Fruit fly (Drosophila melanogaster) whole organism, prepupa: ENCODE results near the gene CG17107.

ENCODE experiments used
- Blimp-1 ChIP-seq: fragments of 200-800 bp; sonication (Bioruptor generic); optimal IDR thresholded peaks from 3 replicates; lab custom pipeline; 2017; ENCODE audit warnings: missing biosample characterization, missing genetic modification characterization, mild to moderate bottlenecking, moderate library complexity, missing genetic modification reagents
- CG10631 ChIP-seq: fragments of 200-800 bp; sonication (Bioruptor generic); optimal IDR thresholded peaks from 2 replicates; lab custom pipeline; 2016; ENCODE audit warnings: missing biosample characterization, missing genetic modification characterization
- CG10669 ChIP-seq: fragments of 200-800 bp; sonication (Bioruptor generic); optimal IDR thresholded peaks from 3 replicates; lab custom pipeline; 2018; ENCODE audit warnings: missing biosample characterization, mild to moderate bottlenecking, missing genetic modification characterization, moderate library complexity
- CG15336 ChIP-seq: fragments of 200-800 bp; sonication (Bioruptor generic); IDR thresholded peaks from 2 replicates; pipeline ENCODE4 v1.3.6; 2022; ENCODE audit warnings: missing biosample characterization, missing genetic modification characterization
- CG32006 ChIP-seq: fragments of 200-800 bp; sonication (Bioruptor generic); optimal IDR thresholded peaks from 3 replicates; lab custom pipeline; 2017; ENCODE audit warnings: missing biosample characterization, mild to moderate bottlenecking, missing genetic modification characterization
- CG3919 ChIP-seq: fragments of 200-800 bp; sonication (Bioruptor generic); optimal IDR thresholded peaks from 3 replicates; lab custom pipeline; 2016; ENCODE audit warnings: missing biosample characterization, missing genetic modification characterization
- CG4318 ChIP-seq: fragments of 200-800 bp; sonication (Bioruptor generic); optimal IDR thresholded peaks from 3 replicates; lab custom pipeline; 2017; ENCODE audit warnings: missing biosample characterization, mild to moderate bottlenecking, missing genetic modification characterization
- CG6163 ChIP-seq: fragments of 200-800 bp; sonication (Bioruptor generic); IDR thresholded peaks from 3 replicates; pipeline ENCODE4 v1.3.6; 2022; ENCODE audit warnings: missing biosample characterization, missing genetic modification characterization
- CG6276 ChIP-seq: fragments of 200-800 bp; sonication (Bioruptor generic); optimal IDR thresholded peaks from 2 replicates; lab custom pipeline; 2017; ENCODE audit warnings: missing biosample characterization, mild to moderate bottlenecking, missing genetic modification characterization
- CG6792 ChIP-seq: fragments of 200-800 bp; sonication (Bioruptor generic); optimal IDR thresholded peaks from 3 replicates; lab custom pipeline; 2016; ENCODE audit warnings: missing biosample characterization, missing genetic modification characterization
- CG6808 ChIP-seq: fragments of 200-800 bp; sonication (Bioruptor generic); optimal IDR thresholded peaks from 3 replicates; lab custom pipeline; 2017; ENCODE audit warnings: missing biosample characterization, missing genetic modification characterization, mild to moderate bottlenecking, moderate library complexity, missing genetic modification reagents
- CG6854 ChIP-seq: fragments of 200-800 bp; sonication (Bioruptor generic); optimal IDR thresholded peaks from 2 replicates; lab custom pipeline; 2017; ENCODE audit warnings: missing biosample characterization, mild to moderate bottlenecking, missing genetic modification characterization
- CG9139 ChIP-seq: fragments of 200-800 bp; sonication (Bioruptor generic); optimal IDR thresholded peaks from 3 replicates; lab custom pipeline; 2017; ENCODE audit warnings: missing biosample characterization, mild to moderate bottlenecking, missing genetic modification characterization
- Eip93F ChIP-seq: fragments of 200-800 bp; sonication (Bioruptor generic); optimal IDR thresholded peaks from 2 replicates; lab custom pipeline; 2016; ENCODE audit warnings: missing biosample characterization, mild to moderate bottlenecking, missing genetic modification characterization
- Ets96B ChIP-seq: fragments of 200-800 bp; optimal IDR thresholded peaks from 2 replicates; lab custom pipeline; 2019; ENCODE audit warnings: missing biosample characterization, mild to moderate bottlenecking, missing genetic modification characterization, moderate library complexity
- Hr38 ChIP-seq: sonication (Bioruptor generic); optimal IDR thresholded peaks from 2 replicates; lab custom pipeline; 2016; ENCODE audit warnings: missing biosample characterization, missing genetic modification characterization
- Hr4 ChIP-seq: fragments of 200-800 bp; sonication (Bioruptor generic); optimal IDR thresholded peaks from 3 replicates; lab custom pipeline; 2016; ENCODE audit warnings: missing biosample characterization, missing genetic modification characterization
- Lpt ChIP-seq: fragments of 200-800 bp; sonication (Bioruptor generic); optimal IDR thresholded peaks from 3 replicates; lab custom pipeline; 2016; ENCODE audit warnings: missing biosample characterization, missing genetic modification characterization
- OdsH ChIP-seq: fragments of 200-800 bp; sonication (Bioruptor generic); optimal IDR thresholded peaks from 3 replicates; lab custom pipeline; 2016; ENCODE audit warnings: missing biosample characterization, missing genetic modification characterization
- Smox ChIP-seq: fragments of 200-800 bp; sonication (Bioruptor generic); optimal IDR thresholded peaks from 3 replicates; lab custom pipeline; 2016; ENCODE audit warnings: missing biosample characterization, missing genetic modification characterization
- Sox102F ChIP-seq: fragments of 200-800 bp; sonication (Bioruptor generic); optimal IDR thresholded peaks from 2 replicates; lab custom pipeline; 2016; ENCODE audit warnings: missing biosample characterization, mild to moderate bottlenecking, missing genetic modification characterization
- acj6 ChIP-seq: fragments of 200-800 bp; sonication (Bioruptor generic); optimal IDR thresholded peaks from 3 replicates; lab custom pipeline; 2016; ENCODE audit warnings: missing biosample characterization, missing genetic modification characterization
- dac ChIP-seq: fragments of 200-800 bp; sonication (Bioruptor generic); optimal IDR thresholded peaks from 2 replicates; lab custom pipeline; 2017; ENCODE audit warnings: missing biosample characterization, mild to moderate bottlenecking, missing genetic modification characterization
- dsx ChIP-seq: fragments of 200-800 bp; optimal IDR thresholded peaks from 3 replicates; lab custom pipeline; 2019; ENCODE audit warnings: missing biosample characterization, mild to moderate bottlenecking, missing genetic modification characterization, moderate library complexity; ENCODE audit not compliant: poor library complexity, severe bottlenecking
- fd59A ChIP-seq: fragments of 200-800 bp; sonication (Bioruptor generic); optimal IDR thresholded peaks from 2 replicates; lab custom pipeline; 2017; ENCODE audit warnings: missing biosample characterization, mild to moderate bottlenecking, missing genetic modification characterization, missing genetic modification reagents
- fd85E ChIP-seq: fragments of 200-800 bp; sonication (Bioruptor generic); optimal IDR thresholded peaks from 3 replicates; lab custom pipeline; 2016; ENCODE audit warnings: missing biosample characterization, missing genetic modification characterization
- lz ChIP-seq: fragments of 200-800 bp; sonication (Bioruptor generic); optimal IDR thresholded peaks from 3 replicates; lab custom pipeline; 2016; ENCODE audit warnings: missing biosample characterization, missing genetic modification characterization
- pdm3 ChIP-seq: fragments of 200-800 bp; sonication (Bioruptor generic); optimal IDR thresholded peaks from 3 replicates; lab custom pipeline; 2016; ENCODE audit warnings: missing biosample characterization, missing genetic modification characterization
- salr ChIP-seq, 2 experiments: fragments of 200-800 bp; sonication (Bioruptor generic); optimal IDR thresholded peaks; 3 replicates each; lab custom pipeline; 2016 to 2018; ENCODE audit warnings: missing biosample characterization in 2 of 2, missing genetic modification characterization in 2 of 2, mild to moderate bottlenecking in 1 of 2
- spab ChIP-seq: fragments of 200-800 bp; sonication (Bioruptor generic); optimal IDR thresholded peaks from 2 replicates; lab custom pipeline; 2017; ENCODE audit warnings: missing biosample characterization, mild to moderate bottlenecking, missing genetic modification characterization, missing genetic modification reagents
- ss ChIP-seq, 2 experiments: fragments of 200-800 bp; sonication (Bioruptor generic); optimal IDR thresholded peaks; 2 replicates in 1 of 2; 3 replicates in 1 of 2; lab custom pipeline; 2017 to 2018; ENCODE audit warnings: mild to moderate bottlenecking in 2 of 2, missing biosample characterization in 2 of 2, missing genetic modification characterization in 2 of 2, moderate library complexity in 1 of 2
- svp ChIP-seq: fragments of 200-800 bp; sonication (Bioruptor generic); peaks from one replicate; lab custom pipeline; 2016; ENCODE audit warnings: missing biosample characterization, missing genetic modification characterization
- topi ChIP-seq: fragments of 200-800 bp; sonication (Bioruptor generic); optimal IDR thresholded peaks from 3 replicates; lab custom pipeline; 2016; ENCODE audit warnings: missing biosample characterization, missing genetic modification characterization
- vri ChIP-seq: fragments of 200-800 bp; sonication (Bioruptor generic); optimal IDR thresholded peaks from 3 replicates; lab custom pipeline; 2016; ENCODE audit warnings: missing biosample characterization, mild to moderate bottlenecking, missing genetic modification characterization

Gene CG17107

DNA sequence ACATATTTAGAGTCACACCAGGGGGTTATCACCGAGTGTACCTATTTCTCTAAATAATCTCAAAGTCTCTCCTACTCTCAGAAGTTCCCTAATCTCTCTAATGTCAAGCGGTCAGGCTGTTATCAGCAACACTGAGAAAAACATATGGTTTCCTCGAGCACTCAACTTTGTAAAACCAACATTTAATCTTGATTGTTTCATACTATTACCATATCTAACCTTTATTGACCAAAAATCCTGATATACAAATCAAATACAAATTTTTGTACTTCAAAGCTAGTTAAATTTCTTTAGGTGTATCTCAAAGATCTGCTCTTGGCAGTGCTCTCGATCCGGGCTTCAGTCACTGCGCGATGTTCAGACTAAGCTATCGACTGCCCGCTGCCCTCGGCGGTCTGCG, 21.6 kb downstream of the CG17107 start, which contains the start of gene CG6415 (continued):
- no peak for TF ChIP-seq CG9139 (GFP tag; lab: Kevin White, UChicago)
- TF ChIP-seq CG4318 (GFP tag; lab: Kevin White, UChicago) = peak; percentile 48
- no peak for TF ChIP-seq dsx (GFP tag; lab: Kevin White, UChicago)
- TF ChIP-seq acj6 (GFP tag; lab: Kevin White, UChicago) = peak; percentile 27
- TF ChIP-seq Blimp-1 (GFP tag; lab: Kevin White, UChicago) = no peak
- peak; percentile 38 for TF ChIP-seq OdsH (GFP tag; lab: Kevin White, UChicago)
- peak; percentile 28 for TF ChIP-seq topi (GFP tag; lab: Kevin White, UChicago)
- peak; percentile 63 for TF ChIP-seq CG6276 (GFP tag; lab: Kevin White, UChicago)
- peak; percentile 71 for TF ChIP-seq CG15336
- no peak for TF ChIP-seq fd85E (GFP tag; lab: Kevin White, UChicago)

DNA sequence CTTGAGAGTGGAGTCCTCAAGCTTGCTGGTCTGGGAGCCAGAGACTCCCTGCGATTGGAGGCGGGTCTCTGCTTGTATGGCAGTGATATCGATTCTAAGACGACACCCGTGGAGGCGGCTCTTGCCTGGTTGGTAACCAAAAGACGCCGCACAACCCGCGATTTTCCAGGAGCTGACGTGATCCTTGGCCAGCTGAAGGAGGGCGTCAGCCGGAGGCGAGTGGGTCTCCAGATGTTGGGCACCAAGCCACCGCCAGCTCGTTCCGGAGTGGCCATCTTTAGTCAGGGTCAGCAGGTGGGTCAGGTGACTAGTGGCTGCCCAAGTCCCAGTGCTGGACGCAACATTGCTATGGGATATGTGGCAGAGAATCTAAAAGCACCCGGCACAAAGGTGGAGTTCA, 22.7 kb downstream of the CG17107 start:
- TF ChIP-seq pdm3 (GFP tag; lab: Kevin White, UChicago) = no peak
- TF ChIP-seq Hr38 = no peak
- TF ChIP-seq CG6808 (GFP tag; lab: Kevin White, UChicago) = no peak
- no peak for TF ChIP-seq CG6854 (GFP tag; lab: Kevin White, UChicago)
- no peak for TF ChIP-seq Smox (GFP tag; lab: Kevin White, UChicago)
- no peak for TF ChIP-seq CG10669 (GFP tag; lab: Kevin White, UChicago)
- TF ChIP-seq Hr4 (GFP tag; lab: Kevin White, UChicago) = no peak
- no peak for TF ChIP-seq CG32006 (GFP tag; lab: Kevin White, UChicago)
- TF ChIP-seq dac (GFP tag; lab: Kevin White, UChicago) = no peak

DNA sequence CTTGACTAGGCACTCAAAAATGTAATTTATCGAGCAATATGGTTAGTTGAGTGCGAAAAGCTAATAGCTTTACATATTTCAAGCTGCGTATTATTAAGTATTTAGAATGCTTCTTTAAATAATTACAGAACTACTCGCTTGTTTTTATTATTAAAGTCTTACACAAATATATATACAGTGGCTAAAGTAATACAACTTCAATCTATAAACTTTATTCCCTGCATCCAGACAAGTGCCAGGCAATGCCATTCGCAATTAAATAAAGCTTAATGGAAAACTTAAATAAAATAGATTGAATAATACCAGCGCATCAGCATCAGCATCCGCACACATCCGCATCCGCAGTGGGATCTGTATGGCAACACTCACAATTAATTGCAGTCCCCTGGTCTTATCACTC, 24.6 kb downstream of the CG17107 start:
- no peak for TF ChIP-seq vri (GFP tag; lab: Kevin White, UChicago)
- TF ChIP-seq Lpt (GFP tag; lab: Kevin White, UChicago) = no peak
- no peak for TF ChIP-seq Hr38
- peak; percentile 63 for TF ChIP-seq svp (GFP tag; lab: Kevin White, UChicago)
- TF ChIP-seq CG6808 (GFP tag; lab: Kevin White, UChicago) = no peak

DNA sequence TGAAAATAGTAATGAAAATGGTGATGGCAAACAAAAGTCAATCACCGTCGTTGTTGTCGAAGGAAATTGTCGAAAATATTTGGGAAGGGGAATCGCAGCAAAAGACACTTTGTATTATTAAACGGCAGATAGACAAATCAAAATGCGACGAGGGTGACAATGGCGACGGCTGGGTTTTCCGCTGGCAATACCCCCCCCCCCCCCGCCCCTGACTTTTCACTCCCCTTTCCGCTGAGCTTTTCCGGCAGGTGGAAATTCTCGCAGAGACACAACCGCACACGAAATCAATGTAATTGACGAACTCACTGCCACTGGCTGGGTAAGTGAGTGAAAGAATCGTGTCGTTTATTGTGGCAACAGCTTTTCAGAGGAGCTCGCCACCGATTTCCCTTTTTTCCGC, 26.4 kb downstream of the CG17107 start:
- TF ChIP-seq Lpt (GFP tag; lab: Kevin White, UChicago) = no peak
- no peak for TF ChIP-seq Hr4 (GFP tag; lab: Kevin White, UChicago)
- TF ChIP-seq CG6792 (GFP tag; lab: Kevin White, UChicago) = no peak
- no peak for TF ChIP-seq salr (GFP tag; optimal IDR thresholded peaks at IDR 0.05; lab: Kevin White, UChicago)
- no peak for TF ChIP-seq Sox102F (GFP tag; lab: Kevin White, UChicago)
- no peak for TF ChIP-seq fd59A (GFP tag; lab: Kevin White, UChicago)
- no peak for TF ChIP-seq CG9139 (GFP tag; lab: Kevin White, UChicago)
- TF ChIP-seq CG6163 (GFP tag; lab: Robert Waterston, UW) = no peak
- TF ChIP-seq CG3919 (GFP tag; lab: Kevin White, UChicago) = no peak
- TF ChIP-seq Ets96B = no peak
- TF ChIP-seq Blimp-1 (GFP tag; lab: Kevin White, UChicago) = no peak
- no peak for TF ChIP-seq spab (GFP tag; lab: Kevin White, UChicago)
- no peak for TF ChIP-seq Eip93F
- no peak for TF ChIP-seq CG32006 (GFP tag; lab: Kevin White, UChicago)
- no peak for TF ChIP-seq lz (GFP tag; lab: Kevin White, UChicago)
- no peak for TF ChIP-seq dsx (GFP tag; lab: Kevin White, UChicago)
- no peak for TF ChIP-seq CG10631 (GFP tag; lab: Kevin White, UChicago)
- no peak for TF ChIP-seq ss (GFP tag; optimal IDR thresholded peaks at IDR 0.05; lab: Kevin White, UChicago)
- no peak for TF ChIP-seq CG6808 (GFP tag; lab: Kevin White, UChicago)
